Worm (Caenorhabditis elegans): ENCODE measurements around the gene F54B3.1.

- no peak for TF ChIP-seq T23F11.4 (GFP tag; optimal IDR thresholded peaks at IDR 0.05)
- no peak for TF ChIP-seq unc-42 (tag; optimal IDR thresholded peaks at IDR 0.05)
- TF ChIP-seq pha-4 (tag; optimal IDR thresholded peaks at IDR 0.05) = no peak
- no peak for TF ChIP-seq tbx-2 (tag; optimal IDR thresholded peaks at IDR 0.05)
- TF ChIP-seq elt-4 (tag; optimal IDR thresholded peaks at IDR 0.05) = no peak
- TF ChIP-seq gmeb-2 (tag; optimal IDR thresholded peaks at IDR 0.05) = no peak
- TF ChIP-seq pag-3 (tag; optimal IDR thresholded peaks at IDR 0.05; ENCODE audit: borderline replicate concordance) = no peak
- TF ChIP-seq lin-11 (tag; optimal IDR thresholded peaks at IDR 0.05) = no peak
These were observed 58.3 kb downstream of the F54B3.1 start, which contains the start of gene ZK970.8 for ce11 chrII:10309337-10309736.

All from whole organism, late embryonic.